Worm (Caenorhabditis elegans): ENCODE data around the gene odd-1.

- TF ChIP-seq ets-7 (tag; optimal IDR thresholded peaks at IDR 0.05), result no peak
- TF ChIP-seq sea-1 (GFP tag; conservative IDR thresholded peaks at IDR 0.05), result no peak
- no peak for TF ChIP-seq ama-1 (optimal IDR thresholded peaks at IDR 0.05)
- no peak for TF ChIP-seq F13C5.2 (tag; optimal IDR thresholded peaks at IDR 0.05)
- no peak for TF ChIP-seq hmg-4 (GFP tag; optimal IDR thresholded peaks at IDR 0.05)
These were observed 23.2 kb upstream of the odd-1 start, which contains the start of gene tofu-7 for ce11 chrIII:7084908-7085307.
